Fruit fly (Drosophila melanogaster) whole organism: ENCODE results near the gene CG17193.

Experiments
- EcR ChIP-seq, 2 experiments: fragments of >200 bp; optimal IDR thresholded peaks; 2 replicates each; lab custom pipeline; 2017; ENCODE audit warnings: missing biosample characterization in 2 of 2, missing genetic modification characterization in 2 of 2, missing genetic modification reagents in 2 of 2
- pan ChIP-seq: fragments of >200 bp; optimal IDR thresholded peaks from 2 replicates; lab custom pipeline; 2017
- usp ChIP-seq: fragments of >200 bp; optimal IDR thresholded peaks from 2 replicates; lab custom pipeline; 2017; ENCODE audit warnings: missing biosample characterization, missing genetic modification characterization, mixed read lengths

DNA sequence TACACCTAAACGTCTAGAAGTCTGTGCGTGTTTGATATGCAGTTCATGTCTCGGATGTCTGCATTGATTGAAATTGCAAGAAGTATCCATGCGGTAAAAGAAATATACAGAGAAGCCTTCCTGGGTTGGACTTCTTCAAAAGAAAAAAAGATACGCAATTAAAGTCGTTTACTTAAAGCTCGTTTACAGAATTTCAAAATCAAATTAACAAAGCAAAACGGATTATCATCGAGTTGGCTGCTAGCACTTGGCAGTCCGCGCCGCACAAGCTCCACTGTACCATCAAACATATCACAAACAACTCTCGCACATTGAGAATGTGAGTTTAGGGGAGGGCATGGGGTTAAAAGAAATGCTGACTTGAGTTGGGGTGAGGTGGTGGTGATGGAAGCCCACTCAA lies 57.5 kb downstream of the CG17193 start:
- TF ChIP-seq EcR (GFP tag; optimal IDR thresholded peaks at IDR 0.05; lab: Kevin White, UChicago) (no peak), pan (lab: Kevin White, UChicago) (no peak), usp (GFP tag; lab: Kevin White, UChicago) (no peak)
